Worm (Caenorhabditis elegans) whole organism, dauer: ENCODE measurements around the gene C29E4.10.

Source experiments
- unc-62 ChIP-seq: sonication (generic microtip); optimal IDR thresholded peaks from 2 replicates; lab custom pipeline; 2017; ENCODE audit warnings: missing biosample characterization, missing genetic modification reagents, missing genetic modification characterization

The C29E4.10 gene

ce11 chrIII:7986585-7987171, 49.0 kb downstream of the C29E4.10 start, which contains the start of gene hrpk-2:
Gene hrpk-2 (plus strand): TSS chrIII:7987121.
- no peak for TF ChIP-seq unc-62
